Fruit fly (Drosophila melanogaster): ENCODE measurements around the gene CG31862.

DNA sequence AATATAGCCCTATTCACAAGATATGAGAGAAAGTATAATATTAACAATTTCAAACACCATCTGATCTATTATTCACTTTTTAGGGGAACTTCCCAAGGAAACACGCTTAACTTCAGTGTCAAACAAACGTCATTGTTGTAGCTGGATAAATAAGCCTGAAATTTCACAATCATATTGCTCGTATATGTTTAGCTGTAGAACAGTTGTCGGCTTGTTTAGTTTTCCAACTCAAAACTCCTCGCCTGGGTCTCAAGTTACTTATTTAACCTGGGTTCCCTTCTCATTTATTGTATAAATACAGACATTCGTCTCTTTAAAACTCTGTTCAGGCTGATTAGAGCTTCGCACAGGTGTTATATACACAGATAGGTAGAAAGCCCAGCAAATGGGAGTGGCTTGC is 33.8 kb downstream of the CG31862 start:
- TF ChIP-seq CG7271 (tag; optimal IDR thresholded peaks at IDR 0.05) (no peak), wor (GFP tag; IDR thresholded peaks at IDR 0.05) (no peak), CG30403 (GFP tag; optimal IDR thresholded peaks at IDR 0.05) (no peak), sug (tag; optimal IDR thresholded peaks at IDR 0.05) (no peak), ERR (GFP tag; optimal IDR thresholded peaks at IDR 0.05) (no peak), danr (GFP tag; IDR thresholded peaks at IDR 0.05) (no peak)
